Worm (Caenorhabditis elegans): ENCODE measurements around the gene W02F12.2.

DNA sequence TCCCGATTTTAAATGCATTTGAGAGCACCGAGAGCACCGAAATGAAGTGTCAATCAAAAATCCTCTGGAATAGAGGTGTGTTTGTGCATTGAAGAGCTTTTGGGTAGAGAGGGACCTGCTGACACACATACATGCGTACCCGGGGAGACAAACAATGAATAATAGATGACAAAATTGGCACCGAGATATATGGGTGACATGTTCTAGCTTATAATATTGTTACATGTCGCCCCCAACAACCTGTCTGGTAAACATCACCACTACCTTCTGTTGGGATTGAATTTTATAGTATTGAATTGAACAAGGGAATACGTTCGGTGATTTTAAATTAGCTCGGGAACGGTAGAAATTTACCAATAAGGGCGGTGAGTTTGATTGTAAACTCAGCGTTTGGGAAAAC lies 13.7 kb downstream of the W02F12.2 start:
- TF ChIP-seq med-1 (GFP tag; optimal IDR thresholded peaks at IDR 0.05; ENCODE audit: insufficient read depth) (no peak), ztf-29 (GFP tag; IDR thresholded peaks at IDR 0.05) (no peak), cog-1 (tag; optimal IDR thresholded peaks at IDR 0.05) (no peak), T22C8.4 (GFP tag; IDR thresholded peaks at IDR 0.05) (no peak), tab-1 (GFP tag; IDR thresholded peaks at IDR 0.05) (no peak), flt-1 (GFP tag; IDR thresholded peaks at IDR 0.05) (no peak), ztf-23 (GFP tag; IDR thresholded peaks at IDR 0.05) (no peak), ref-1 (GFP tag; conservative IDR thresholded peaks at IDR 0.05) (no peak), klf-2 (GFP tag; conservative IDR thresholded peaks at IDR 0.05) (no peak)

Data from whole organism, midembryonic.